Fruit fly (Drosophila melanogaster): ENCODE data around the gene hay.

DNA sequence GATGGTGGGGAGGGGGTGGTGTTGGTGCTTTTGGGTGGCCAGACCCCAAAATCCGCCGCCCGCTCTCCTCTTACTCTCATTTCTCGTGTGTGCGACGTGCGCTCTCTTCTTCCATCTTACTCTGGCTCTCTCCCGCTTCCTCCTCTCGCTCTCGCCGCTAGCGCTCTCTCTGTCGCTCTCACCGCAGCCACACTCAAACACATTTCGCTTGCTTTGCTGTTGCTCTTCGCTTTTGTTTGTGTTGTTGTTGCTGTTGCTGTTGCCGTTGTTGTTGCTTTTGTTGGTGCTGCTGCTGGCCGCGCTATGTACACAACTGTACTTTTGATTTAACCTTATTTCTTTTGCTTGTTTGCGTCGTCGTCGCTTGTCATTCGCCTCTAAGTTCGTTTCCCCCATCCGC lies 50.9 kb downstream of the hay start:
- TF ChIP-seq Mnt (GFP tag; optimal IDR thresholded peaks at IDR 0.05) = no peak
- TF ChIP-seq kay (GFP tag; ENCODE audit: borderline replicate concordance) = no peak
- TF ChIP-seq CG7045 (GFP tag; optimal IDR thresholded peaks at IDR 0.05) = no peak
- peak; percentile 34 for TF ChIP-seq Clk (GFP tag; optimal IDR thresholded peaks at IDR 0.05)
- no peak for TF ChIP-seq ovo (GFP tag; optimal IDR thresholded peaks at IDR 0.05)

All from whole organism, adult.